Worm (Caenorhabditis elegans) whole organism, L3 larva: ENCODE data around the gene Y10G11A.1.

Experiments
- ama-1 ChIP-seq: fragments of 150-350 bp; optimal IDR thresholded peaks from 2 replicates; lab custom pipeline; 2018
- ceh-28 ChIP-seq: fragments of 150-350 bp; optimal IDR thresholded peaks from 2 replicates; lab custom pipeline; 2014; ENCODE audit warnings: missing biosample characterization, missing genetic modification reagents, missing genetic modification characterization
- daf-12 ChIP-seq: fragments of 150-350 bp; optimal IDR thresholded peaks from 2 replicates; lab custom pipeline; 2014; ENCODE audit warnings: missing biosample characterization, missing genetic modification reagents, missing genetic modification characterization
- elt-2 ChIP-seq: sonication (generic microtip); optimal IDR thresholded peaks from 2 replicates; lab custom pipeline; 2016; ENCODE audit warnings: missing genetic modification reagents, mild to moderate bottlenecking, missing genetic modification characterization, missing compliant biosample characterization
- fos-1 ChIP-seq: fragments of 150-350 bp; optimal IDR thresholded peaks from 2 replicates; lab custom pipeline; 2014; ENCODE audit warnings: missing biosample characterization, missing genetic modification characterization
- lin-15B ChIP-seq: fragments of 150-350 bp; optimal IDR thresholded peaks from 2 replicates; lab custom pipeline; 2014; ENCODE audit warnings: missing biosample characterization, missing genetic modification characterization
- nfya-1 ChIP-seq: sonication (generic microtip); optimal IDR thresholded peaks from 2 replicates; lab custom pipeline; 2017; ENCODE audit warnings: missing genetic modification characterization, mild to moderate bottlenecking, missing compliant biosample characterization, antibody characterized with exemption, moderate library complexity; ENCODE audit not compliant: insufficient read depth
- nhr-12 ChIP-seq: fragments of 150-350 bp; optimal IDR thresholded peaks from 2 replicates; lab custom pipeline; 2014; ENCODE audit warnings: missing biosample characterization, missing genetic modification characterization
- nhr-25 ChIP-seq: sonication (generic microtip); optimal IDR thresholded peaks from 2 replicates; lab custom pipeline; 2017; ENCODE audit warnings: missing biosample characterization, missing genetic modification characterization
- nhr-67 ChIP-seq: fragments of 150-350 bp; optimal IDR thresholded peaks from 2 replicates; lab custom pipeline; 2014; ENCODE audit warnings: missing biosample characterization, missing genetic modification characterization
- pha-4 ChIP-seq: fragments of 150-350 bp; optimal IDR thresholded peaks from 2 replicates; lab custom pipeline; 2014; ENCODE audit warnings: missing biosample characterization, missing genetic modification reagents, missing genetic modification characterization
- skn-1 ChIP-seq: fragments of 150-350 bp; optimal IDR thresholded peaks from 2 replicates; lab custom pipeline; 2014; ENCODE audit warnings: missing biosample characterization, missing genetic modification characterization
- unc-62 ChIP-seq: fragments of 150-350 bp; sonication (generic microtip); optimal IDR thresholded peaks from 4 replicates; lab custom pipeline; 2014; ENCODE audit warnings: missing biosample characterization, missing genetic modification reagents, missing genetic modification characterization
- ztf-11 ChIP-seq: fragments of 150-350 bp; optimal IDR thresholded peaks from 2 replicates; lab custom pipeline; 2014; ENCODE audit warnings: missing biosample characterization, missing genetic modification characterization

DNA sequence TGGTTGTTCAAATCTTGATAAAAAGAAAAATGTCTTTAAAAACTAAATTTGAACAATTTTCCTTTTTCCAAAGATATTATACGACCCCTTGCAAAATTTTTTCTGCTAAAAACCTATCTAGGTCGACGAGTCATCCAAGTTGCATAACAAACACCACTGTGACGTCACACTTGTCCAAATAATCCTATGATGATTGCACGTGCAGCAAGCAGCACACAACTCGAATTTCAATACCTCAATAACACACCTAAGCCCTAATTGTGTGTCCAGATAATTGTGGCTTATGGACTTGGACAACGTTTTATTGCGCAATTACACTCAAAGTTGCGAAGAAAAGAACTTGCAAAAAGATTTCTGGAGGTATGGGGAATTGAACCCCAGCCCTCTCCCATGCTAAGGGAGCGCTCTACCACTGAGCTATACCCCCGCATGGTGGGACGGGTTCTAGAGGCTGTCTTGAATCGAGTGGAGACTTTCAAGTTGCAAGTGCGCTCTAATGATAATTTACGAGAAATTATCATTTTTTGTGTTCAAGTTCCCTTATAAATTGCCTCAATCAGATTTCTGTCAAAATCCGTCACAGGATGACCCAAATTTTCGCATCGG lies 35.5 kb upstream of the Y10G11A.1 start:
- TF ChIP-seq nhr-25, result peak; percentile 24
- no peak for TF ChIP-seq nhr-12
- TF ChIP-seq lin-15B (tag; lab: Kevin White, UChicago), result peak; percentile 59
- no peak for TF ChIP-seq unc-62 (GFP tag; lab: Kevin White, UChicago)
- no peak for TF ChIP-seq daf-12 (tag; lab: Kevin White, UChicago)
- TF ChIP-seq skn-1, result peak; percentile 4
- TF ChIP-seq ceh-28 (tag; lab: Kevin White, UChicago), result no peak
- TF ChIP-seq ztf-11 (tag; lab: Kevin White, UChicago), result no peak
- peak; percentile 17 for TF ChIP-seq pha-4
- no peak for TF ChIP-seq fos-1 (tag; lab: Kevin White, UChicago)
- no peak for TF ChIP-seq nhr-67 (tag; lab: Kevin White, UChicago)
- TF ChIP-seq elt-2 (tag; lab: Kevin White, UChicago), result peak; percentile 39
- no peak for TF ChIP-seq ama-1 (lab: Kevin White, UChicago)
- TF ChIP-seq nfya-1 (tag; lab: Kevin White, UChicago), result peak; percentile 59
